Fruit fly (Drosophila melanogaster): ENCODE measurements around the gene CG43117.
A peak's percentile ranks its signal among the peaks of the same experiment; 100 is the strongest.

Gene CG43117

DNA sequence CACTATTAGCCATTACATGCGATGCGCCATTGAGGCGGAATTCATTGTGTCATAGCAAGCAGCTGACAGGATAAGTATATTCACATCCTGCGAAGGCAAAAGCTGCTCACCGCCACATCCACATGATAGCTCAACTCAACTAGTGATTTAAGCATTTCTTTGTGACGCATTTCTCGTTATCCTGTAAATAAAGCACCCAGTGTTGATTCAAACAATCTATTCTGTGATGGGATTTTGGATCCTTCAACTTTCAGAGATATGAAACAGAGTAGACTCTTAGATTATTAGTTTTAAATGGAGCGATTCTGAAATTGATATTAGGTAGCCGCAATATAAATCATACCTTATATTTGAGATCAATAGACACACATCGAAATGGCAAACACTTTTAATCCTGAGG is 5.8 kb upstream of the CG43117 start, which contains the start of gene Hex-t1:
TSS of gene Hex-t1 (plus strand) at position 301 of the 400 bp plus-strand sequence.
- TF ChIP-seq CG17801 (GFP tag; optimal IDR thresholded peaks at IDR 0.05; ENCODE audit: partially characterized antibody) = no peak

DNA sequence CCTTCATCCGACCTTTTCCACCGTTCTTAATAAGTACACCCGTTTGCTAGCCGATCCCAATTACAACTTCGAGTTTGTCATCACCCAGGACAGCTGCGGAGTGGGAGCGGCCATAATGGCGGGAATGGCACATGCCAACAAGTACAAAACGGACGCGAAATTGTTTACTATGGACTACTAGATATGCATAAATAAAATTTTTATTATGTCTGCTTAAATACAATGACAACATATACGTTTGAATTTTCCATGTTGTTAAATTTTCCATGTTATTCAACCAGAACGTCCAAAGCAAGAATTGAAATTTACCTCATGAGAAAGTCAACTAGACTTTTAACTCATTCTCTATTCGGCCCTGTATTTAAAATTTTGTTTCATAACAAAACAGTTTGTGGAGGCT is 4.2 kb upstream of the CG43117 start, which contains the start of gene Hex-t2:
TSS of gene Hex-t2 (plus strand) at position 301 of the 400 bp plus-strand sequence.
- TF ChIP-seq CG17801 (GFP tag; optimal IDR thresholded peaks at IDR 0.05; ENCODE audit: partially characterized antibody) = no peak

DNA sequence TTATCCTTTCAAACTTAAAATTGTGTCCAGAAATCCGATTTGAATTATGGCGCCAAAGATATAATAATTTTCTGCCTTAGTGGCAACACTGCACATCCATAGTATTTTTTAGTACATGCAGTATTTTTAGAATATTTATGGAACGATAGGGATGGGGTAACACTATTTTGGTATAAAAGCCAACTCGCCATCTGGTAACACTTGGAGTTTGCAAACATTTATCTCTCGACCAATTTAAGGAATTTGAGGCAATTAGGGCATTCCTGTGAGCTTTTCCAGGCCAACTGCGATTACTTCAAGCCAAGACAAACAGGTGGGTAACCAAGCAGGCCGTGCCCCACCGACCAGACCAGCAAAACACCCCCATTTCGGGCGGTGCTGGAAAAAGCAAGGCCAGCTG is 2.2 kb upstream of the CG43117 start, which contains the start of gene CG5447:
TSS of gene CG5447 (plus strand) at position 190 of the 400 bp plus-strand sequence.
- no peak for TF ChIP-seq CG17801 (GFP tag; optimal IDR thresholded peaks at IDR 0.05; ENCODE audit: partially characterized antibody)

DNA sequence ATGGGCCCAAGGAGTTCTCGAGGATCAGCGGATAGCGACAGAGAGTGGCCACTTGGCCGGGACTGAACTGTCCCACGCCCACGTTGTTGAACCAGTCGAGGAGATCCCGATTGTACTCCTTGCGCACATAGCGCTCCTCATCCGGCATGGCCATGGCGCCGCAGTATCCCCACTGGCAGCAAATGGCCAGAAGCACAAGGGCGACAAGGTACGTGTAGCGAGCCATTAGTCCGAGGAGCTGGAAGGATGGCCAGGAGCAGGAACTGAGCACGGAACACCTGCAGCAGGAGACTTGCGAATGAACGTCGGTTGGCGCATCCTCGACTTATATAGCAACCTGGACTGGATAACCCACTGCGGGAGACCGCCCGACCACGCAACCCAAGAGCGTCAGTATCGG is 1.2 kb downstream of the CG43117 start, which contains the start of gene Pdf:
TSS of gene Pdf (minus strand) at position 304 of the 400 bp plus-strand sequence.
- no peak for TF ChIP-seq CG17801 (GFP tag; optimal IDR thresholded peaks at IDR 0.05; ENCODE audit: partially characterized antibody)

DNA sequence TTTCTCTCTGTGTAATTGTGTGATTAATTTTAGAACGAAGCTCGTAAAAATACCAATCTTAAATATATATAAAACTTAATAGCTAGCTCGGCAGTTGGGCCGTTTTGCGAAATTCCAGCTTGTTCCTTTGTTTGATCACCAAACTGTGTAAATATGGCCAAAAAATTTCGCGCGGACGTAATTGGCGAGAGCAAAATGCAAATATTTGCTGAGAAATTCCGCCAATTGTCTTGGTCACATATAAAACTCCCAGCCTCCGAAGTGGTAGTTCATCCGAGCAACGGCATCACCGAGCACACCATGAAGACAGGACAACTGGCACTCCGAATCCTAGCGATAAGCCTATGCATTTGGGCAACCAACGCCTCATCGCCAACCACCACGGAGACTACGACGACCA is 2.0 kb downstream of the CG43117 start, which contains the start of gene CG14237:
TSS of gene CG14237 (plus strand) at position 301 of the 400 bp plus-strand sequence.
- no peak for TF ChIP-seq CG17801 (GFP tag; optimal IDR thresholded peaks at IDR 0.05; ENCODE audit: partially characterized antibody)

DNA sequence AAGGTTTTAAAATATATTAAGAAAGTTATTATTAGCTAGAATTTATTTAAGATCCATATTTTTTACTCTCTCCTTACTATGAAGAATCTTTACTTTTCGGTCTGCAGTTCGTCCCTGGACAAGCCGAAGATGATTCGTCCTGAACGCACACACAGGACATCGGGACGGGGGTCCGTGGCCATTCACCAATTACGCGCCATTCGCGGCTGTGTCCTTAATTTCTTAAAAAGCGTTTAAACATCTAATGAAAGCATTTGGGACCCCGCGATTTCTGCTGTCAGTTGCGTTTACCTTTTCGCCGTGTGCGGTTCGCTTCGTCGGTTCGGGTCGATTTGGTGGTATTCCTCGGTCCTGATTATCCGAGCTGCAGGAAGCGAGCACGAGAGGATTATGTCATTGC is 3.4 kb downstream of the CG43117 start, which contains the start of gene CG14238:
TSS of gene CG14238 (plus strand) at position 301 of the 400 bp plus-strand sequence.
- TF ChIP-seq CG17801 (GFP tag; optimal IDR thresholded peaks at IDR 0.05; ENCODE audit: partially characterized antibody) = no peak

DNA sequence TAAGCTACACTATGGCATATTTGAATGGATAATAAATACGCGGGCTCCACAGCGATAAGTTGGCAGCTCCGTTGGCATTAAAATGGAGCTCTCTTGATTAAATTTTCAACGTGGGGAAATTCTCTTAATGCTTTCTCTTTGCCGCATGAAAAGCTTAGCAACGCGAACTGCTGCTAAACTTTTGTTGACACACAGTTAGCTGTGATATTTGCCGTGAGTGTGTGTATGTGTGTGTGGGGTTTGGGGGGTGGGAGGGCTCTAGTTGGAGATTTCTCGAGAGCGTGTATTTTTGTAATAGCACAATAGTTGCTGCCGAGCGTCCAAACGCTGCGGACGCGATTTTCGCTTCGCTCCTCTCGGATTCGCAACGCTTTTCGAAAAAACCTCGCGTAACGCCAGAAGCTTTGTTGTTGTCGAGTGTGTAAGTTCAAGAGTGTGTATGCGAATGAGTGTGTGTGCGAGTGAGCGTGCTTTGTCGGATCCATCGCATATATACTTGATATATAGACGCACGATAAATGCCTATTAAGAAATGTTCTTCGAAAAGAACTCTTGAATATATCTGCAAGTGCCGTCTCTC is 6.7 kb downstream of the CG43117 start, which contains the start of gene CG5455:
TSS of gene CG5455 (plus strand) at position 302 of the 580 bp plus-strand sequence.
- TF ChIP-seq CG17801 (GFP tag; optimal IDR thresholded peaks at IDR 0.05; ENCODE audit: partially characterized antibody) = peak; percentile 85

DNA sequence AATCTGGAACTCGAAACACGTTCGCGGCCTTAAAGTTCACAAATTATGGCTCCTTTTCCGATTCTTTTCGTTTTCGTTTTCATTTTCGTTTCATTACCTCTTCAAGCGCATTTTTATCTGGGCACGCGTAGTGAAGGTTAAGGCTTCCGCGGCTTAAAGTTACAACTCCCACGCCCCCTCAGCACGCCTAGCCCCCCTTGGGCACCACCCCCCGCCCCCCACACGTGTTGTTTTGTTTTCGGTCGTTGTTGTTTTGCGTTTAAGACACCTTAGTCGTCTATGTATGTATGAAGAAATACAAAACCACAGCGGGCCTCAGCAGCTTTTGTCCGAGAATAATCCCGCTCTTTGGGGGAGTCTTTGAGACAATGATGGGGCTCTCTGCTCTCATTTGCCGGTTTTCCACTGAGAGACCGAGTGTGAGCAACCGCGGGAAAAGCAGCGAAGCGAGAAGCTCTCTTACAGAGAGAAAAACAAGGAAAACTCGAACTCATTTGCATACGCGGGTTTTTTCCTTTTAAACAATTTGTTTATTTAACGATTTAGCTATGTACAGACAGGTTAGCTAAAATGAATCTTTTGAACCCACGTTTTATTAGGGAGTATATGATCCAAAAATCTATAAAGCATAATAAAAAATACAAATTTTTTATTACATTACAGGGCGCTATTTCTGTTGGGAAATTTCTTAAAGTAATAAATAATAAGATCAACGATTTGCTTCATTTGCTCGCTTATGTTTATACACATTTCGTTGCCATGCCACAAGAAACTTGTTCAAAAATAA is 7.8 kb downstream of the CG43117 start:
- TF ChIP-seq CG17801 (GFP tag; optimal IDR thresholded peaks at IDR 0.05; ENCODE audit: partially characterized antibody) = no peak

DNA sequence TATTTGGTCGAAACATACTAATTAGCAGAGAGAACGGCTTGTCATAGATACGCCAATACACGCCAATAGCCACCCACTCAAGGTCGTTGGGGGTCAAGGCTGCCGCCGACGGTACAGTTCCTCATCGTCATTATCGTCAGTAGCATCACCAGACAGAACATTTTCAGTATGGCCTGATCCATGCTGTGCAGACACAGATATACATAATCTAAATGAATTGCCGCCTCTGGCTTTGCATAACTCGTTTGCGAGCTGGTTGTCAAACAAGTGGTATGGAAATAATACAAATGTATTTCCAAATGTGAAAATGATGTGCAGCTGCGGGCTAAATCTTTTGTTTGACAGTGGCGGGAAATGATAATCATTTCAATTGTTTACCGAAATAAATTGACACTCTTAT is 8.6 kb downstream of the CG43117 start:
- no peak for TF ChIP-seq CG17801 (GFP tag; optimal IDR thresholded peaks at IDR 0.05; ENCODE audit: partially characterized antibody)

DNA sequence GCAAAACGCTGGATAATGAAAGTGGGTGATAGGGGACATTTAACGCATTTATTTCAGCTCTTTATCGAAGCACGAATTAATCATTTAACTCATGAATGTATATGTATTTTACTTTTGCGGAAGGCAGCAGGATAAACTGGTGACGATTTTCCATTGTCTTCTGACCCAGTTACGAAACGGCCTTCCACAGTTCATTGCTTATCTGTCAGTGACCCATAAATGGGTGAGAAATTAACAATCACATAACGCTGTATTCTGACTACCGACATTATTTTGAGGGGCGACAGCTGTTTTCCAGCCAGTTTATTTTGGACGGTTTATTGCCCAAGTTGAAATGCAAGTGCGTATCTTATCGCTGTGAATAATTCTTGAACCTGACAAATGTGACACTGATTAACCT is 9.0 kb downstream of the CG43117 start:
- TF ChIP-seq CG17801 (GFP tag; optimal IDR thresholded peaks at IDR 0.05; ENCODE audit: partially characterized antibody) = no peak

DNA sequence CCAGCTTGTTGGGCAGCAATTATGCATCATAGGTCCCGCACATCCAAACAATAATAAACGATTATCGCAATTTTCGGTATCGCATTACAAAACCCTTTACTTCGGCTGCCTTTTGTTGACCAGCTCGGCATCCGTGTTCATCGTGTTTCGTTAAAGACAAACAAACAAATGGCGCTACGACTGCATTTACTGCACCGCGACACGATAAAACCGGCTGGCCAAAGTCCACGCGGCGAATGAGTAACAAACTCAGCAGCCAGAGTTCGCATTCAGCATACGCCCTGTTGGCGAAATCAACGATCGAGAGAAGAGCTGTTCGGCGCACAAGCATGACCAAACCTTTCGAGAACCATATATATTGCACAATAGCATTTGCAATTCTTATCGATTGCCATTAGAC is 9.8 kb downstream of the CG43117 start:
- TF ChIP-seq CG17801 (GFP tag; optimal IDR thresholded peaks at IDR 0.05; ENCODE audit: partially characterized antibody) = no peak

DNA sequence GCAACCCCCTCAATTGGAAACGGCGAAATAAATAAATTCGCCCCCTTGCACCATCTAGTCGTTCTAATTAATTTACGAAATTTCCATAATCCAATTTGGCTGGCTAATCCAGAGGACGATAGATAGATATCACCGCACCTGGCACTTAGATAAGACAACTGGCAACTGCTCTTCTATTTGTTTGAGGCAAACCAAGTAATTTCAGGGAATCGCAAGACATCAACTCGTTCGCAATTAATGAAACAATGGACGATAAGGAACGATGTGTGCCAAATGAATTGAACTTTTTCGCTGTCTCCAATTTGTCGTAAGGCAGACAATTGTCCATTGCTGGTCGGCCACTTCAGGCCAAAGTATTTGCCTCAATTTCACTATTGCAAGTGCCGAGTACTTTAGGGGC is 10.5 kb downstream of the CG43117 start:
- no peak for TF ChIP-seq CG17801 (GFP tag; optimal IDR thresholded peaks at IDR 0.05; ENCODE audit: partially characterized antibody)

DNA sequence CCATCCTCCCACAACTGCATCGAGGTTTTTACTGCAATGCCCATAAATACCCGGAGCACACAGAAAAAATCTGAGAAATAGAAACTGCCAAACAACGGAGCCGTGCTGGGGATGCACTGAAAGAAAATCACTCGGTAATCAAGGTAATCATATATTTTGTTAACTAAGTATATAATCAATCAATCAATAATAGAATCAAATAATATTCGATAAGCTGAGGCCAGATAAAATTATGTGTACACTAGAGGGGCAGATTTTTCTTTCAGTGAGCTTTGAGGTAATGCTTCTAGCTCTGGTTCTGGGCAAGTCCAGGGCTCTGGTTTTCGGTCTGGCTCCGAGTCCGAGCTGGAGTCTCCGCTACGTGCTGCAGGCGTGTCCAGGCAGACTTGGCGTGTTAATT is 23.4 kb downstream of the CG43117 start:
- no peak for TF ChIP-seq CG17801 (GFP tag; optimal IDR thresholded peaks at IDR 0.05; ENCODE audit: partially characterized antibody)

DNA sequence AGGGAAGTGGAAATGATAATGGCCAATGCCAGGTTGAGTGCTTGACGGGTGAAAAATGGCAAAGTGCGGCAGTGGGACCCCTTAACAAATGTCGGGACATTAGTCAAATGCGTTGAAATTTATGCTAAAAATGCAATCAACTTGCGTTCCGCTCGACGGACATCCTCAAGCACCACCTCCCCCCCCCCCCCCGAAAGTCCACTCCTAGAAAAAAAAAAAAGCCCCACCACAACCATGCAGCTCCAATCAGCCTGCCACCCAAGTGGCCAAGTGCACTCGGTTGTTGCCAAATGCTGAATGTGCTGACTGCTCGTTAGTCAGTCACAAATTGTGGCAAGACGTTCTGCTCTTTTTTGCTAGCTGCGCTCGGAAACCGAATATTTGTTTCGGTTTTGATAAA is 24.1 kb downstream of the CG43117 start:
- TF ChIP-seq CG17801 (GFP tag; optimal IDR thresholded peaks at IDR 0.05; ENCODE audit: partially characterized antibody) = no peak

DNA sequence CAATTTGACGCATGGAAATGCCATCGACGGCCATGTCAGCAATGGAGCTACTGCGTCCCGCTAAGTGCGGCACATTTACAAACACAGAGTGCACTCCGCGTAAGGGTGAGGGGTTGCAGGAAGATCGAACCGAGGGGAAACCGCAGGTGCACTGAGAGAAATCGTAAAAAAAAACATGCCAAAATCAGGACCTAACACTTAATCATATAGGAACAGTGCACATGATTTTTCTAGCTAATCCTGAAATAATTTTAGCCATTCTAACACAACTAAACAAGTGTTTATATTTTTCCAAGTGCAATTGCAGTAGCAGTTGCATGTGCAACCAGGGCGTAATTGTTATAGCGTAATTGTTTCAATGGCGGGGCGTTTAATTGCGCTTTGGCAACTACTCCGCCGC is 24.6 kb downstream of the CG43117 start:
- TF ChIP-seq CG17801 (GFP tag; optimal IDR thresholded peaks at IDR 0.05; ENCODE audit: partially characterized antibody) = no peak

DNA sequence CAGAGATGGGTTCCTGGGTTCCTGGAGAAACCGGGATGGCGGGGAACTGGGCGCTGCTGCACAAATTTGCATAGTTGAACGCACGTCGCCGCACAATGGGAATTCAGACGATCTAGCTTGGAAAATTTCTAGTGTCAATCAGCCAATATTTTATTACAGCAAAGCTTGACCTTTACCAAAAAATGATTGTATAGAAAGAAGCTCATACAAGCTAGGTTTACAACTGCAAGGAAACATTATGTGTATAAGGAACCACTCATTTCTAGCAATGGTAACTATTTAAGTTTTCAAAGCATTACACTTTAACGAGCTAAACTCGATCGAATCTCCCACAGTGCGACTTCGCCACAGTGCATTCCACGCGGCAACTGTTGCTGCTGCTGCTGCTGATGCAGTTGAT is 25.8 kb downstream of the CG43117 start:
- no peak for TF ChIP-seq CG17801 (GFP tag; optimal IDR thresholded peaks at IDR 0.05; ENCODE audit: partially characterized antibody)
